Fruit fly (Drosophila melanogaster) whole organism, adult: ENCODE results near the gene Top2.

ENCODE experiments used
- CG12768 ChIP-seq: fragments of 200-800 bp; sonication (Bioruptor generic); optimal IDR thresholded peaks from 2 replicates; lab custom pipeline; 2017; ENCODE audit warnings: missing biosample characterization, missing genetic modification characterization, mild to moderate bottlenecking, moderate library complexity, missing genetic modification reagents
- CG7101 ChIP-seq: fragments of 200-800 bp; sonication (Bioruptor generic); optimal IDR thresholded peaks from 2 replicates; lab custom pipeline; 2018; ENCODE audit warnings: missing biosample characterization, mild to moderate bottlenecking, missing genetic modification characterization, moderate library complexity
- Clk ChIP-seq: fragments of 200-800 bp; sonication (Bioruptor generic); optimal IDR thresholded peaks from 2 replicates; lab custom pipeline; 2017; ENCODE audit warnings: missing biosample characterization, missing genetic modification characterization
- bab1 ChIP-seq: fragments of 200-800 bp; sonication (Bioruptor generic); optimal IDR thresholded peaks from 3 replicates; lab custom pipeline; 2019; ENCODE audit warnings: missing biosample characterization, mild to moderate bottlenecking, missing genetic modification characterization, moderate library complexity
- kay ChIP-seq: fragments of 200-800 bp; sonication (Bioruptor generic); peaks from one replicate; lab custom pipeline; 2016; ENCODE audit warnings: missing biosample characterization, missing genetic modification characterization, borderline replicate concordance
- ovo ChIP-seq: fragments of 200-800 bp; sonication (Bioruptor generic); optimal IDR thresholded peaks from 2 replicates; lab custom pipeline; 2016; ENCODE audit warnings: missing biosample characterization, missing genetic modification characterization
- tj ChIP-seq: fragments of 200-800 bp; sonication (Bioruptor generic); optimal IDR thresholded peaks from 3 replicates; lab custom pipeline; 2017; ENCODE audit warnings: missing biosample characterization, mild to moderate bottlenecking, missing genetic modification characterization, moderate library complexity

- TF ChIP-seq Clk (no peak), ovo (GFP tag; lab: Kevin White, UChicago) (no peak), kay (GFP tag; lab: Kevin White, UChicago) (no peak), CG12768 (no peak), bab1 (no peak), CG7101 (tag; lab: Kevin White, UChicago) (no peak), tj (GFP tag; lab: Kevin White, UChicago) (peak; percentile 18)
These were observed 9.6 kb upstream of the Top2 start for dm6 chr2L:19462898-19463297.
